Worm (Caenorhabditis elegans) whole organism, L2 larva: ENCODE results near the gene fbxb-95.

ENCODE experiments used
- C34F6.9 ChIP-seq: fragments of 150-350 bp; optimal IDR thresholded peaks from 2 replicates; lab custom pipeline; 2014; ENCODE audit warnings: missing biosample characterization, missing genetic modification characterization
- F13H6.1 ChIP-seq: sonication (generic microtip); optimal IDR thresholded peaks from 2 replicates; lab custom pipeline; 2016; ENCODE audit warnings: missing genetic modification characterization, missing compliant biosample characterization
- R02D3.7 ChIP-seq: fragments of 150-350 bp; optimal IDR thresholded peaks from 2 replicates; lab custom pipeline; 2014; ENCODE audit warnings: missing biosample characterization, missing genetic modification characterization
- Y55F3AM.14 ChIP-seq: fragments of 200-800 bp; sonication (Bioruptor generic); optimal IDR thresholded peaks from 2 replicates; lab custom pipeline; 2018; ENCODE audit warnings: mild to moderate bottlenecking, missing genetic modification characterization, missing compliant biosample characterization
- ZK546.5 ChIP-seq: sonication (generic microtip); optimal IDR thresholded peaks from 2 replicates; lab custom pipeline; 2017; ENCODE audit warnings: missing biosample characterization, missing genetic modification characterization
- alr-1 ChIP-seq: fragments of 150-350 bp; optimal IDR thresholded peaks from 2 replicates; lab custom pipeline; 2014; ENCODE audit warnings: missing biosample characterization, missing genetic modification characterization
- aly-2 ChIP-seq: fragments of 150-350 bp; optimal IDR thresholded peaks from 2 replicates; lab custom pipeline; 2014; ENCODE audit warnings: missing biosample characterization, missing genetic modification characterization
- blmp-1 ChIP-seq: sonication (generic microtip); optimal IDR thresholded peaks from 2 replicates; lab custom pipeline; 2017; ENCODE audit warnings: missing genetic modification characterization, mild to moderate bottlenecking, missing compliant biosample characterization, antibody characterized with exemption, moderate library complexity; ENCODE audit not compliant: insufficient read depth
- ceh-16 ChIP-seq: fragments of 150-350 bp; optimal IDR thresholded peaks from 2 replicates; lab custom pipeline; 2014; ENCODE audit warnings: missing biosample characterization, missing genetic modification characterization
- ceh-82 ChIP-seq: fragments of 150-350 bp; optimal IDR thresholded peaks from 2 replicates; lab custom pipeline; 2014; ENCODE audit warnings: missing biosample characterization, missing genetic modification characterization
- crh-2 ChIP-seq: sonication (generic microtip); optimal IDR thresholded peaks from 2 replicates; lab custom pipeline; 2017; ENCODE audit warnings: missing biosample characterization, missing genetic modification characterization
- dmd-4 ChIP-seq: sonication (generic microtip); optimal IDR thresholded peaks from 2 replicates; lab custom pipeline; 2017; ENCODE audit warnings: missing biosample characterization, missing genetic modification characterization
- egl-27 ChIP-seq: sonication (generic microtip); optimal IDR thresholded peaks from 3 replicates; lab custom pipeline; 2017; ENCODE audit warnings: missing biosample characterization, missing genetic modification reagents, missing genetic modification characterization
- elt-1 ChIP-seq: fragments of 150-350 bp; optimal IDR thresholded peaks from 2 replicates; lab custom pipeline; 2014; ENCODE audit warnings: missing biosample characterization, missing genetic modification characterization
- fos-1 ChIP-seq: fragments of 150-350 bp; optimal IDR thresholded peaks from 2 replicates; lab custom pipeline; 2014; ENCODE audit warnings: missing biosample characterization, missing genetic modification characterization
- lin-11 ChIP-seq: fragments of 150-350 bp; sonication (generic microtip); optimal IDR thresholded peaks from 2 replicates; lab custom pipeline; 2014; ENCODE audit warnings: missing biosample characterization, missing genetic modification characterization, inconsistent platforms, mixed read lengths
- mab-5 ChIP-seq: fragments of 150-350 bp; optimal IDR thresholded peaks from 2 replicates; lab custom pipeline; 2014; ENCODE audit warnings: missing biosample characterization, missing genetic modification characterization
- mdl-1 ChIP-seq, 2 experiments: fragments of 150-350 bp in 1 of 2; sonication (generic microtip) in 1 of 2; optimal IDR thresholded peaks; 2 replicates each; lab custom pipeline; 2017; ENCODE audit warnings: missing biosample characterization in 2 of 2, missing genetic modification characterization in 2 of 2
- nhr-10 ChIP-seq: sonication (generic microtip); optimal IDR thresholded peaks from 2 replicates; lab custom pipeline; 2017; ENCODE audit warnings: missing biosample characterization, missing genetic modification characterization
- nhr-11 ChIP-seq: fragments of 150-350 bp; optimal IDR thresholded peaks from 2 replicates; lab custom pipeline; 2014; ENCODE audit warnings: missing biosample characterization, missing genetic modification characterization
- nhr-23 ChIP-seq: fragments of 150-350 bp; optimal IDR thresholded peaks from 2 replicates; lab custom pipeline; 2014; ENCODE audit warnings: missing biosample characterization, missing genetic modification reagents, missing genetic modification characterization
- nhr-237 ChIP-seq: fragments of 150-350 bp; optimal IDR thresholded peaks from 2 replicates; lab custom pipeline; 2014; ENCODE audit warnings: missing biosample characterization, missing genetic modification characterization
- nhr-25 ChIP-seq: fragments of 150-350 bp; sonication (generic microtip); optimal IDR thresholded peaks from 3 replicates; lab custom pipeline; 2014; ENCODE audit warnings: missing biosample characterization, missing genetic modification characterization
- nhr-6 ChIP-seq: fragments of 150-350 bp; optimal IDR thresholded peaks from 2 replicates; lab custom pipeline; 2014; ENCODE audit warnings: missing biosample characterization, missing genetic modification characterization
- nhr-77 ChIP-seq: fragments of 150-350 bp; optimal IDR thresholded peaks from 2 replicates; lab custom pipeline; 2014; ENCODE audit warnings: missing biosample characterization, missing genetic modification characterization
- peb-1 ChIP-seq: fragments of 150-350 bp; optimal IDR thresholded peaks from 2 replicates; lab custom pipeline; 2014; ENCODE audit warnings: missing biosample characterization, missing genetic modification characterization
- sem-4 ChIP-seq: fragments of 150-350 bp; optimal IDR thresholded peaks from 2 replicates; lab custom pipeline; 2014; ENCODE audit warnings: missing biosample characterization, missing genetic modification reagents, missing genetic modification characterization
- skn-1 ChIP-seq: sonication (generic microtip); optimal IDR thresholded peaks from 2 replicates; lab custom pipeline; 2017; ENCODE audit warnings: missing biosample characterization, missing genetic modification characterization
- sma-3 ChIP-seq: sonication (generic microtip); optimal IDR thresholded peaks from 2 replicates; lab custom pipeline; 2016; ENCODE audit warnings: missing genetic modification reagents, missing genetic modification characterization, missing compliant biosample characterization
- sma-9 ChIP-seq, 2 experiments: fragments of 150-350 bp in 1 of 2; sonication (generic microtip) in 1 of 2; optimal IDR thresholded peaks; 2 replicates each; lab custom pipeline; 2014 to 2016; ENCODE audit warnings: missing genetic modification characterization in 2 of 2, mild to moderate bottlenecking in 1 of 2, missing biosample characterization in 1 of 2, missing compliant biosample characterization in 1 of 2, missing genetic modification reagents in 1 of 2, moderate library complexity in 1 of 2
- snpc-4 ChIP-seq: fragments of 150-350 bp; optimal IDR thresholded peaks from 2 replicates; lab custom pipeline; 2014; ENCODE audit warnings: missing biosample characterization, missing genetic modification characterization
- unc-39 ChIP-seq: fragments of 150-350 bp; optimal IDR thresholded peaks from 2 replicates; lab custom pipeline; 2014; ENCODE audit warnings: missing biosample characterization, missing genetic modification characterization
- unc-55 ChIP-seq: fragments of 150-350 bp; sonication (generic microtip); optimal IDR thresholded peaks from 3 replicates; lab custom pipeline; 2014; ENCODE audit warnings: missing biosample characterization, missing genetic modification reagents, missing genetic modification characterization
- zag-1 ChIP-seq: fragments of 150-350 bp; optimal IDR thresholded peaks from 2 replicates; lab custom pipeline; 2014; ENCODE audit warnings: missing biosample characterization, missing genetic modification characterization
- ztf-11 ChIP-seq: sonication (generic microtip); optimal IDR thresholded peaks from 2 replicates; lab custom pipeline; 2017; ENCODE audit warnings: missing biosample characterization, missing genetic modification characterization

The fbxb-95 gene

DNA sequence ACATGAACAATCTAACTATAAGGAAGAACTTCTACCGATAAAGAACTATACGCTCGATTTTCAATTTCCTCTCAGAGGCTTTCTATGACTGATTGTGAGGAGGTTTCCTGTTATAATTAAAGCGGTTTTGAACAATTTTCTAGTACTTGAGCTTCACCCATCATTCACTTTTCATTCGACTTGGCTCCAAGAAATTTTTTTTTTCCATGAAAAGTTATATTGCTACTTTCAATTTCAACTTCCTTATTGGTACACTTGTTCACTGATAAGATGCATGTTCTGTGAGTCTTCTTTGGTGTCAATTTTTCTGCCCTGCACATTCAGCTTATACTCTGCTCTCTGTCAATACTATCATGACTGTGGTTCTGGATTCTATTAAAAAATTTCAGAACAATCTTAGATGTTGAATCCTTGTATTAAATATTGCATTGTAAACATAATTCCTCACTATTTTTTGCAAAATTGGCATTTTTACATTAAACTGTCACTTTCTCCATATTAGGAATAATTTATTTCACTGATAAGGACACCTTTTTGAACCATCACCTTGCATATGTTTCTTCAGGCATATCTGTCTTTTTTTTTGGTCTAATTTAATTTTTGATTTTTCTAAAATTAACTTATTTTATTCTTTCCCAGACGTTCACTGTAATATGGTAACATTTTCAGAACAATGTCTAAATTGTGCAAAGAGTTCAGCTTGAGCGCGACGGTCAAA is 16.8 kb downstream of the fbxb-95 start, which contains the start of gene math-10:
Gene math-10, plus strand, starts transcription at position 668 of the 718 bp plus-strand sequence.
- TF ChIP-seq fos-1 (tag; lab: Kevin White, UChicago) (peak; percentile 24), crh-2 (peak; percentile 7), snpc-4 (no peak), unc-55 (GFP tag; lab: Kevin White, UChicago) (no peak), Y55F3AM.14 (no peak)

DNA sequence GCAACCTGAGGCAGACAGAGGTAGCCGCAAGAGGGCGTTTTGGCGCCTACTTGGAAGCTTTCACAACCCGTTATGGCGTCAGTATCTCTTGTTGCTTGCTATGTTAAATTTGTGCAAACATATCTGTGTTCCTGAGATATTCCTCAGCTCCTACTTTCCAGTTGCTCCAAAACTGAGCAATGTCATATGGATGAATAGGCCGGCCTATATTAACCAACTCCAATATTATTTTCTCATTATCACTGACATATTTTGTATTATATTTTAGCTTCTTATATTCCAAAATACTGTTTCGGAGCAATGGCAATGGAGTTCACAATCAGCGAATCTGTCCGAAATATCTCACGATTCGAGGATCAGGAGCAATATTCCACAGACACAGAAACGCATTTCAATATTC is 21.5 kb downstream of the fbxb-95 start, which contains the start of gene math-13:
Gene math-13, plus strand, starts transcription at position 301 of the 400 bp plus-strand sequence.
- TF ChIP-seq snpc-4 (no peak), sma-9 (GFP tag; optimal IDR thresholded peaks at IDR 0.05; lab: Kevin White, UChicago) (no peak), sma-9 (tag; optimal IDR thresholded peaks at IDR 0.05; lab: Kevin White, UChicago) (no peak)

DNA sequence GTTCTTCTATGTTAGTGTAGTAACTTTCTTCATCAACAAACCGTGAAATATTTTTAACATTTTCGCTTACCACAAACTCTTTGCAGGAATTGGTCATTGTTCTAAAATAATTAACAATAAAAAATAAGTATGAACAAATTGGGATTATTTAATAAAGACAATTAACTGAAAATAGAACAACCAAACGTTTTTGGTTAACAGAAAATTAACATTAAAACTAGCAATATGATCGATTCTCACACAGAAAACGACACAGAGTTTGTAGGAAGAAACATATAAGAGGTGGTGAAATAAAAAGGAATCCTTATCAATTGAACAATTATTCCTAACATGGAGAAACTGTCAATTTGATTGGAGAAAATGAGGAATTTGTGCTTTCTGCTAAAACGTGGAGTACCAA is 24.5 kb downstream of the fbxb-95 start, which contains the start of gene math-16:
Gene math-16, minus strand, starts transcription at position 101 of the 400 bp plus-strand sequence.
- TF ChIP-seq dmd-4 (tag; lab: Kevin White, UChicago), result no peak

DNA sequence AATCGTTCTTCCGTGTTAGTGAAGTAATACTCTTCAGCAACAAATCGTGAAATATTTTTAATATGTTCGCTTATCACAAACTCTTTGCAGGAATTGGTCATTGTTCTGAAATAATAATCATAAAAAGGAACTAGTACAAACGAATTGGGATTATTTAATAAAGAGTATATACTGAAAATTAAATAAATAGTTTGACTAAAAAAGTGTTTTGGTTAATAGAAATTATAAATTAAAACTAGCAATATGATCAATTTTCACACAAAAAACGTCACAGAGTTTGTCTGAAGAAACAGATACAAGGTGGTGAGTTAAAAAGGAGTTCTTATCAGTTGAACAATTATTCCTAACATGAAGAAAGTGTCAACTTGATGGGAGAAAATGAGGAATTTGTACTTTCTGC is 28.5 kb downstream of the fbxb-95 start, which contains the start of gene math-5:
Gene math-5, minus strand, starts transcription at position 101 of the 400 bp plus-strand sequence.
- TF ChIP-seq ZK546.5 (no peak), blmp-1 (tag; lab: Kevin White, UChicago) (no peak), skn-1 (tag; lab: Kevin White, UChicago) (no peak), nhr-11 (tag; lab: Kevin White, UChicago) (no peak), sma-3 (no peak), nhr-77 (tag; lab: Kevin White, UChicago) (no peak), nhr-25 (tag; lab: Kevin White, UChicago) (no peak), elt-1 (tag; lab: Kevin White, UChicago) (no peak), nhr-23 (tag; lab: Kevin White, UChicago) (no peak), sem-4 (tag; lab: Kevin White, UChicago) (no peak)

DNA sequence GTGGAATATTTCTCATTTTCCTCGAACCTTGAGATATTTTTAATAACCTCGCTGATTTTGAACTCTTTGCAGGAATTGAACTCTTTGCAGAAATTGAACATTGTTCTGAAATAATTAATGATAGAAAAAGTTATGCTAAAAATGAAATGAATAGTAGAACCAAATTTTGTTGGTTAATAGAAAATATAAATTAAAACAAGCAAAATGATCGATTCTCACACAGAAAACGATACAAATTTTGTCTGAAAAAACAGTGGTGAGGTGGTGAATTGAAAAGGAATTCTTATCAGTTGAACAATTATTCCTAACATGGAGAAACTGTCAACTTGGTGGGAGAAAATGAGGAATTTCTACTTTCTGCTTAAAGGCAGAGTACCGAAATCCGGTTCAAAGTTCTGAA is 30.4 kb downstream of the fbxb-95 start, which contains the start of gene math-6:
Gene math-6, minus strand, starts transcription at position 101 of the 400 bp plus-strand sequence.
- no peak for TF ChIP-seq unc-55 (GFP tag; lab: Kevin White, UChicago)
- TF ChIP-seq mdl-1 (tag; optimal IDR thresholded peaks at IDR 0.05; lab: Kevin White, UChicago), result no peak
- no peak for TF ChIP-seq nhr-10
- TF ChIP-seq sma-3, result no peak
- no peak for TF ChIP-seq alr-1
- no peak for TF ChIP-seq blmp-1 (tag; lab: Kevin White, UChicago)
- TF ChIP-seq unc-39 (tag; lab: Kevin White, UChicago), result no peak
- TF ChIP-seq peb-1 (tag; lab: Kevin White, UChicago), result no peak
- no peak for TF ChIP-seq nhr-237 (tag; lab: Kevin White, UChicago)
- TF ChIP-seq zag-1 (tag; lab: Kevin White, UChicago), result no peak
- no peak for TF ChIP-seq egl-27 (tag; lab: Kevin White, UChicago)

DNA sequence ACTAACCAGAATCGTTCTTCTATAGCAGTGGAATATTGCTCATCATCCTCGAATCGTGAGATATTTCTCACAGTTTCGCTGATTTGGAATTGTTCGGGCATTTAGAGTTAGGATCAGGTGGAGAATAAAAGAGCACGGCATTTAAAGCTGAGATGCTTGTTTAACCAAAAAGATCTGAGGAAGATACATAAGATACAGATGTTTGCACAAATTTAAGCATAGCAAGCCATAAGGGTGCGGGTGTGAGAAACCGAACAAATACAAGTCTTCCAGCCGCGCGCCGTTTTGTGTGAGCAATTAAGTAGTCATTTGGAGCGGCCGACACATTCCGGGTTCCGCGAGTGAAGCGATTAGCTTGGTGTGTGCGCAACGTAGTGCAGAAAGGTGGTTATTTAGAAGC is 32.2 kb downstream of the fbxb-95 start, which contains the start of gene math-7:
Gene math-7, minus strand, starts transcription at position 101 of the 400 bp plus-strand sequence.
- TF ChIP-seq R02D3.7 (no peak), ceh-82 (tag; lab: Kevin White, UChicago) (no peak), snpc-4 (no peak), ztf-11 (no peak), sma-9 (GFP tag; optimal IDR thresholded peaks at IDR 0.05; lab: Kevin White, UChicago) (no peak), sma-9 (tag; optimal IDR thresholded peaks at IDR 0.05; lab: Kevin White, UChicago) (no peak), zag-1 (tag; lab: Kevin White, UChicago) (no peak), lin-11 (no peak), F13H6.1 (tag; lab: Kevin White, UChicago) (no peak), ceh-16 (no peak), aly-2 (no peak), elt-1 (tag; lab: Kevin White, UChicago) (no peak), mab-5 (tag; lab: Kevin White, UChicago) (no peak), nhr-6 (no peak), skn-1 (tag; lab: Kevin White, UChicago) (no peak), unc-55 (GFP tag; lab: Kevin White, UChicago) (no peak), crh-2 (no peak), blmp-1 (tag; lab: Kevin White, UChicago) (no peak), dmd-4 (tag; lab: Kevin White, UChicago) (no peak), C34F6.9 (no peak)
